Worm (Caenorhabditis elegans) whole organism, L2 larva: ENCODE measurements around the gene VZK822L.2.

Experiments used
- aly-2 ChIP-seq: fragments of 150-350 bp; optimal IDR thresholded peaks from 2 replicates; lab custom pipeline; 2014; ENCODE audit warnings: missing biosample characterization, missing genetic modification characterization
- ama-1 ChIP-seq: fragments of 150-350 bp; optimal IDR thresholded peaks from 2 replicates; lab custom pipeline; 2018; ENCODE audit warnings: inconsistent platforms
- elt-3 ChIP-seq: sonication (generic microtip); optimal IDR thresholded peaks from 2 replicates; lab custom pipeline; 2017; ENCODE audit warnings: missing biosample characterization, missing genetic modification characterization
- lin-13 ChIP-seq: fragments of 150-350 bp; optimal IDR thresholded peaks from 2 replicates; lab custom pipeline; 2014; ENCODE audit warnings: missing biosample characterization, missing genetic modification reagents, missing genetic modification characterization
- nhr-11 ChIP-seq: fragments of 150-350 bp; optimal IDR thresholded peaks from 2 replicates; lab custom pipeline; 2014; ENCODE audit warnings: missing biosample characterization, missing genetic modification characterization
- nhr-12 ChIP-seq: fragments of 150-350 bp; optimal IDR thresholded peaks from 2 replicates; lab custom pipeline; 2014; ENCODE audit warnings: missing biosample characterization, missing genetic modification characterization
- nhr-6 ChIP-seq: fragments of 150-350 bp; optimal IDR thresholded peaks from 2 replicates; lab custom pipeline; 2014; ENCODE audit warnings: missing biosample characterization, missing genetic modification characterization
- nhr-77 ChIP-seq: fragments of 150-350 bp; optimal IDR thresholded peaks from 2 replicates; lab custom pipeline; 2014; ENCODE audit warnings: missing biosample characterization, missing genetic modification characterization
- unc-39 ChIP-seq: fragments of 150-350 bp; optimal IDR thresholded peaks from 2 replicates; lab custom pipeline; 2014; ENCODE audit warnings: missing biosample characterization, missing genetic modification characterization
- unc-62 ChIP-seq: fragments of 150-350 bp; optimal IDR thresholded peaks from 2 replicates; lab custom pipeline; 2014; ENCODE audit warnings: missing biosample characterization, missing genetic modification reagents, missing genetic modification characterization

DNA sequence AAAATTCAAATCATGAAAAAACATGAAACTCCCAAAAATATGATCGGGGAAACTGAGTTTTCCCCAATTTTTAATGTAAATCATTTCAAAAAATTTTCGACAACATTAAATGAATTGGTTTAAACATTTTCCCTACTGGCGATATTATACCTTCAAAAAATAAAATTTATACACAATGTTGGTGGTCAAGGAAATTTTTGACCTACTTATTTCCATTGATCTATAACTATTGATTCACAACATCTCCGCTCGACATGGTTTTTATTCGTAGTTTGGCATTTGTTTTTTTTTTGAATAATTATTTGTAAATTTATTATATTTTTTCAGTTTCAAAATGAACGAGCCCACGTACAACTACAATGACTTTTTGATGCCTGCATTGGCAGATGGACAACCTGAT lies 38.4 kb downstream of the VZK822L.2 start, which contains the start of gene tbx-36:
- TF ChIP-seq lin-13 (GFP tag; lab: Kevin White, UChicago) (no peak), nhr-11 (no peak), elt-3 (tag; lab: Kevin White, UChicago) (no peak), nhr-77 (tag; lab: Kevin White, UChicago) (no peak), nhr-6 (tag; lab: Kevin White, UChicago) (no peak), nhr-12 (no peak), aly-2 (tag; lab: Kevin White, UChicago) (no peak), unc-39 (no peak), ama-1 (lab: Kevin White, UChicago) (no peak), unc-62 (no peak)
